Worm (Caenorhabditis elegans): Measurements from ENCODE around the gene C55A6.7.

- TF ChIP-seq elt-2 (tag; optimal IDR thresholded peaks at IDR 0.05) (no peak), fkh-10 (GFP tag; optimal IDR thresholded peaks at IDR 0.05) (no peak), ets-4 (tag; optimal IDR thresholded peaks at IDR 0.05) (no peak), pros-1 (tag; optimal IDR thresholded peaks at IDR 0.05) (no peak), nfya-1 (tag; optimal IDR thresholded peaks at IDR 0.05) (no peak), sox-4 (tag; optimal IDR thresholded peaks at IDR 0.05) (no peak), unc-55 (GFP tag; optimal IDR thresholded peaks at IDR 0.05) (no peak), dmd-4 (tag; optimal IDR thresholded peaks at IDR 0.05; ENCODE audit: borderline replicate concordance) (no peak), ama-1 (optimal IDR thresholded peaks at IDR 0.05) (no peak), tbx-2 (tag; optimal IDR thresholded peaks at IDR 0.05) (no peak), ceh-6 (GFP tag; optimal IDR thresholded peaks at IDR 0.05) (no peak)
These were observed 9.2 kb upstream of the C55A6.7 start for ce11 chrV:11529541-11529940.

Data from whole organism, late embryonic.